Worm (Caenorhabditis elegans) whole organism, early embryonic: ENCODE data around the gene Y54G11A.3.
A peak's percentile ranks its signal among the peaks of the same experiment; 100 is the strongest.

Experiments
- B0310.2 ChIP-seq: sonication (generic microtip); optimal IDR thresholded peaks from 2 replicates; lab custom pipeline; 2016; ENCODE audit warnings: mild to moderate bottlenecking, missing genetic modification characterization, missing compliant biosample characterization
- F13C5.2 ChIP-seq: sonication (generic microtip); optimal IDR thresholded peaks from 2 replicates; lab custom pipeline; 2017; ENCODE audit warnings: mild to moderate bottlenecking, missing genetic modification characterization, inconsistent platforms, missing compliant biosample characterization
- ama-1 ChIP-seq: fragments of 150-350 bp; optimal IDR thresholded peaks from 2 replicates; lab custom pipeline; 2014
- ceh-13 ChIP-seq: fragments of 200-800 bp; sonication (Bioruptor generic); optimal IDR thresholded peaks from 2 replicates; lab custom pipeline; 2018; ENCODE audit warnings: mild to moderate bottlenecking, missing genetic modification characterization, missing compliant biosample characterization
- ceh-36 ChIP-seq: sonication (generic microtip); optimal IDR thresholded peaks from 2 replicates; lab custom pipeline; 2016; ENCODE audit warnings: missing genetic modification characterization, inconsistent platforms, missing compliant biosample characterization
- ets-7 ChIP-seq: sonication (generic microtip); optimal IDR thresholded peaks from 2 replicates; lab custom pipeline; 2016; ENCODE audit warnings: missing genotype, missing genetic modification characterization, missing compliant biosample characterization
- flt-1 ChIP-seq: fragments of 200-800 bp; sonication (Bioruptor generic); IDR thresholded peaks from 2 replicates; pipeline ENCODE4 v1.3.6; 2022; ENCODE audit warnings: missing genetic modification characterization, missing compliant biosample characterization
- hmg-4 ChIP-seq: fragments of 200-800 bp; sonication (Bioruptor generic); optimal IDR thresholded peaks from 2 replicates; lab custom pipeline; 2018; ENCODE audit warnings: mild to moderate bottlenecking, missing genetic modification characterization, missing compliant biosample characterization
- pes-1 ChIP-seq: fragments of 200-800 bp; sonication (Bioruptor generic); IDR thresholded peaks from 2 replicates; pipeline ENCODE4 v1.3.6; 2022; ENCODE audit warnings: missing genetic modification reagents, missing genetic modification characterization, missing compliant biosample characterization
- tbx-37 ChIP-seq: fragments of 200-800 bp; sonication (Bioruptor generic); conservative IDR thresholded peaks from 2 replicates; pipeline ENCODE4 v1.3.6; 2022; ENCODE audit warnings: missing genetic modification reagents, missing genetic modification characterization, missing compliant biosample characterization

DNA sequence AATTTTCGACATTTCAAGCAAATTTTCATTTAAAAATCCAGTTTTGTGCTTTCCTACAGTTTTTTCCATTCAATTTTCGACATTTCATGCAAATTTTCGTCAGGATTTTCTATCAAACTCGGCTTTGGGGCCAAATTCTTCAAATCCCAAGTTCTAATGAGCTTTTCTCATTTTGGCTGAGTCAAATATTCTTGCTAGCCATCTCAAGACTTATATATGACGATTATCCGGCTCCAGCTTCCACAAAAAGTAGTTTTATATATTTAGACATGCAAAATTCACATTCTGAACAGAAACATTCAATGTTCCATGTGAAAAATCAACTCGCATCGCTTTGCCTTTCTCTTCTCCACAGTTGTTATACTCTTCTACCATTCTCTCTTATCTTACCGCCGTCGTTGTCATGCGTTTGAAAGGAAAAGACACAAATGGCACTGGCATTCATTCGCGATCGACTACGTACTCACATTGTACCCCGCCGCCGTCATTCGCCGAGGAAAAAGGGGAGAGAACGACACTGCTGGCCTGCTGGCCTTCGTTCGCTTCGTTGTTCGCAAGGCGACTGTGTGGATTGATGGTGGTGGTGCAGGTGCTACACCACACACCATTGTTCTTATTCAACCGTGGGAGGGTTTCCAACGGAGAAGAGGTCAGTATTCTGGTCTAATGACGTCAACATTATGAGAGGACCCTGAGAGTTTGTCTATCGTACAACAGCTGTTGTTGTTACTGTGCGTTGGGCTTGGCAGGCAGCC lies 28.5 kb upstream of the Y54G11A.3 start:
- no peak for TF ChIP-seq tbx-37 (GFP tag; lab: Robert Waterston, UW)
- TF ChIP-seq pes-1: 0 out of 2 replicates have a peak, but pooled peaks have one; percentile 15
- no peak for TF ChIP-seq ceh-13 (GFP tag; lab: Kevin White, UChicago)
- no peak for TF ChIP-seq ets-7 (tag; lab: Kevin White, UChicago)
- TF ChIP-seq F13C5.2 (tag; lab: Kevin White, UChicago): no peak
- TF ChIP-seq ama-1 (lab: Kevin White, UChicago): no peak
- TF ChIP-seq flt-1 (GFP tag; lab: Robert Waterston, UW): no peak; the same call in 1 of the 2 replicates
- peak; percentile 94 for TF ChIP-seq hmg-4 (GFP tag; lab: Kevin White, UChicago)
- TF ChIP-seq ceh-36 (tag; lab: Kevin White, UChicago): no peak
- TF ChIP-seq B0310.2 (tag; lab: Kevin White, UChicago): no peak
